Fruit fly (Drosophila melanogaster): ENCODE measurements around the gene CG9135.

Gene CG9135

dm6 chr2L:6053874-6054469 lies 3.4 kb downstream of the CG9135 start, which contains the start of gene CG13995 (continued):
- TF ChIP-seq gce (GFP tag; IDR thresholded peaks at IDR 0.05) (no peak), Mes4 (GFP tag; optimal IDR thresholded peaks at IDR 0.05) (no peak), CG16815 (GFP tag; optimal IDR thresholded peaks at IDR 0.05) (no peak), Hr51 (GFP tag; optimal IDR thresholded peaks at IDR 0.05) (peak in 1 of 2 experiments; percentile 75), ase (GFP tag; IDR thresholded peaks at IDR 0.05) (0 out of 3 replicates have a peak, but pooled peaks have one; percentile 36), Hand (GFP tag; optimal IDR thresholded peaks at IDR 0.05) (no peak), CG10462 (GFP tag; optimal IDR thresholded peaks at IDR 0.05) (no peak), Aef1 (GFP tag; IDR thresholded peaks at IDR 0.05) (no peak), CG12155 (GFP tag; optimal IDR thresholded peaks at IDR 0.05) (no peak), CG12071 (GFP tag; optimal IDR thresholded peaks at IDR 0.05) (no peak), Dip3 (GFP tag; optimal IDR thresholded peaks at IDR 0.05) (no peak), CG4617 (GFP tag; optimal IDR thresholded peaks at IDR 0.05; ENCODE audit: borderline replicate concordance) (no peak), prd (optimal IDR thresholded peaks at IDR 0.05) (no peak), prd (GFP tag; IDR thresholded peaks at IDR 0.05) (no peak), cg (GFP tag; optimal IDR thresholded peaks at IDR 0.05) (peak; percentile 57), CG4820 (GFP tag; optimal IDR thresholded peaks at IDR 0.05) (no peak), nerfin-2 (GFP tag; IDR thresholded peaks at IDR 0.05; ENCODE audit: partially characterized antibody) (no peak), CG32767 (GFP tag; IDR thresholded peaks at IDR 0.05) (0 out of 2 replicates have a peak, but pooled peaks have one; percentile 26), Blimp-1 (GFP tag; optimal IDR thresholded peaks at IDR 0.05) (peak; percentile 28), CG12942 (GFP tag; optimal IDR thresholded peaks at IDR 0.05) (no peak), CG12769 (tag; optimal IDR thresholded peaks at IDR 0.05) (no peak), NK7.1 (GFP tag; optimal IDR thresholded peaks at IDR 0.05) (no peak), NC2α (GFP tag; optimal IDR thresholded peaks at IDR 0.05) (no peak), grau (tag; optimal IDR thresholded peaks at IDR 0.05) (peak; percentile 60), gsb-n (tag; optimal IDR thresholded peaks at IDR 0.05) (no peak), onecut (GFP tag; IDR thresholded peaks at IDR 0.05) (no peak), peb (GFP tag; IDR thresholded peaks at IDR 0.05) (no peak), CG3163 (GFP tag; optimal IDR thresholded peaks at IDR 0.05) (no peak), CG4707 (GFP tag; optimal IDR thresholded peaks at IDR 0.05) (no peak), nom (GFP tag; optimal IDR thresholded peaks at IDR 0.05) (peak; percentile 54), pho (GFP tag; optimal IDR thresholded peaks at IDR 0.05) (no peak), esg (GFP tag; conservative IDR thresholded peaks at IDR 0.05) (no peak), CG2875 (GFP tag; optimal IDR thresholded peaks at IDR 0.05) (no peak), CG17361 (GFP tag; IDR thresholded peaks at IDR 0.05) (no peak), disco-r (GFP tag; optimal IDR thresholded peaks at IDR 0.05) (no peak), CG16779 (GFP tag; IDR thresholded peaks at IDR 0.05) (peak; percentile 74), CG13123 (GFP tag; optimal IDR thresholded peaks at IDR 0.05) (no peak), Adf1 (GFP tag; IDR thresholded peaks at IDR 0.05) (peak; percentile 14; the same call in 1 of the 2 replicates), CG7357 (GFP tag; IDR thresholded peaks at IDR 0.05) (no peak), CG9932 (GFP tag; IDR thresholded peaks at IDR 0.05) (no peak), Hmr (GFP tag; optimal IDR thresholded peaks at IDR 0.05) (no peak), CG31388 (GFP tag; optimal IDR thresholded peaks at IDR 0.05) (no peak), CG34422 (GFP tag; IDR thresholded peaks at IDR 0.05) (no peak), tap (tag; optimal IDR thresholded peaks at IDR 0.05) (no peak), caup (GFP tag; optimal IDR thresholded peaks at IDR 0.05; ENCODE audit: severe bottlenecking) (no peak), CoRest (tag; optimal IDR thresholded peaks at IDR 0.05) (no peak), CG10543 (GFP tag; optimal IDR thresholded peaks at IDR 0.05) (no peak), exex (tag; optimal IDR thresholded peaks at IDR 0.05) (no peak), hb (GFP tag; IDR thresholded peaks at IDR 0.05; ENCODE audit: partially characterized antibody) (no peak), Doc3 (GFP tag; IDR thresholded peaks at IDR 0.05; ENCODE audit: partially characterized antibody) (no peak)
